In the genomic region with DNA sequence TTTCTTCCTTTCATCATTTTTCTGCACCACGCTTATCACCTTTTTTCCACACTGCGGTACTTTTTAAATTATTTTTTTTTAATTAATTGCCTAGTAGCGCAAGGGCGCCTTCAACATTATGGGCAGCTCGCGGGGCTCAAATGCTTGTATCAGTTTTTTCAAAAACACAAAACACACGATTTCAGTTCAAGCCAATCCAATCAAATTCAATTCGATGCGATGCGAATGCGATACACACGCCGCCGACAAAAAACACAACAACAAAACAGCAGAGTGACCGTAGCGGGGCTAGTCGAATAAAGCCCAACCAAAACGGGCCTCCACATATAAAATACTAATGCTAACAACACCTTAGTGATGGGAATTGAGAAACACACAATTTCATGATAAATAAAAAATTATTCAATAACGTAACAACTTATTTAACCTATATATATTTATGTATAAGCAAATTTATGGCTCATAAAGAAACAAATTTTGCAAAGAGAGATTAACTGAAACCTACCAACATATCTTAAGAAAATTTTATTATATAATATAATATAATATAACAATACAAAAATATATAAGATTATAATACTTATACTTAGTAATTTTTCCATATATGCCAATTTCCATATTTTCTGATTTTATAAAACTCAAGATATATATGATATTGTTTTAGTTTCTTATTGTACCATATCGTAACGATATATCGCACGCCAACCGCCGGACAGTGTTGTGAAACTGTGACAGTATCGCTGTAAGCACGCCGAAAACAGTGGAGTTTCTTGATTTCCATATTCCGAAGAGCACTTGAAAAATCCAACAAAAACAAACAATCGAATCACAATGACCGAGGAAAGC, we compare ENCODE assay signal across 1 fruit fly cellular context.
TF ChIP-seq lines count a peak whose summit lies in the region.

Gene CG32066 (minus strand): TSS at position 270 of the 846 bp plus-strand sequence.
Gene CG8003 (plus strand): TSS at position 732 of the 846 bp plus-strand sequence.

TF ChIP-seq in whole organism, embryonic, 481 proteins besides CTCF, POLR2A, EP300 and RAD21 (continued from another document and continues in another):
- peak; percentile 32; the same call in 1 of the 2 replicates for TF ChIP-seq CG3847 (GFP tag; IDR thresholded peaks at IDR 0.05; lab: Robert Waterston, UW)
- TF ChIP-seq CG4282 (GFP tag; optimal IDR thresholded peaks at IDR 0.05; lab: Kevin White, UChicago): no peak
- peak; percentile 39; the same call in 1 of the 3 replicates for TF ChIP-seq ase (GFP tag; IDR thresholded peaks at IDR 0.05; lab: Robert Waterston, UW)
- TF ChIP-seq CG7839 (tag; optimal IDR thresholded peaks at IDR 0.05; lab: Kevin White, UChicago): peak; percentile 39
- peak; percentile 70; the same call in 2 of the 3 replicates for TF ChIP-seq mld (GFP tag; IDR thresholded peaks at IDR 0.05; lab: Robert Waterston, UW; ENCODE audit: partially characterized antibody)
- no peak for TF ChIP-seq stc (GFP tag; IDR thresholded peaks at IDR 0.05; lab: Robert Waterston, UW)
- no peak for TF ChIP-seq CG15479 (GFP tag; optimal IDR thresholded peaks at IDR 0.05; lab: Kevin White, UChicago)
- no peak for TF ChIP-seq Six4 (GFP tag; optimal IDR thresholded peaks at IDR 0.05; lab: Kevin White, UChicago)
- TF ChIP-seq CG7786 (GFP tag; optimal IDR thresholded peaks at IDR 0.05; lab: Kevin White, UChicago): no peak
- TF ChIP-seq sens (GFP tag; lab: Kevin White, UChicago): peak; percentile 78
- peak; percentile 64 for TF ChIP-seq CG2712 (tag; optimal IDR thresholded peaks at IDR 0.05; lab: Kevin White, UChicago)
- TF ChIP-seq gcm2 (GFP tag; optimal IDR thresholded peaks at IDR 0.05; lab: Kevin White, UChicago): no peak
- no peak for TF ChIP-seq Gsc (GFP tag; IDR thresholded peaks at IDR 0.05; lab: Robert Waterston, UW)
- no peak for TF ChIP-seq CG12104 (GFP tag; optimal IDR thresholded peaks at IDR 0.05; lab: Kevin White, UChicago)
- no peak; the same call in 1 of the 2 replicates for TF ChIP-seq CG6272 (GFP tag; IDR thresholded peaks at IDR 0.05; lab: Robert Waterston, UW)
- TF ChIP-seq ham (GFP tag; IDR thresholded peaks at IDR 0.05; lab: Robert Waterston, UW): no peak
- 0 out of 2 replicates have a peak, but pooled peaks have one; percentile 15 for TF ChIP-seq HLH3B (GFP tag; IDR thresholded peaks at IDR 0.05; lab: Robert Waterston, UW)
- peak; percentile 1 for TF ChIP-seq wek (GFP tag; optimal IDR thresholded peaks at IDR 0.05; lab: Kevin White, UChicago)
- TF ChIP-seq CG10209 (GFP tag; optimal IDR thresholded peaks at IDR 0.05; lab: Kevin White, UChicago): peak; percentile 11
- TF ChIP-seq hb (GFP tag; IDR thresholded peaks at IDR 0.05; lab: Robert Waterston, UW; ENCODE audit: partially characterized antibody): no peak; the same call in 2 of the 3 replicates
- TF ChIP-seq Hr51 (GFP tag; optimal IDR thresholded peaks at IDR 0.05; lab: Kevin White, UChicago): peak in 1 of 2 experiments; percentile 53
- TF ChIP-seq CG11504 (tag; optimal IDR thresholded peaks at IDR 0.05; lab: Kevin White, UChicago): peak; percentile 50
- TF ChIP-seq CG13624 (GFP tag; optimal IDR thresholded peaks at IDR 0.05; lab: Kevin White, UChicago): no peak
- peak in 1 of 2 experiments; percentile 70 for TF ChIP-seq eve (GFP tag; optimal IDR thresholded peaks at IDR 0.05; lab: Kevin White, UChicago)
- peak; percentile 22 for TF ChIP-seq Dek (tag; optimal IDR thresholded peaks at IDR 0.05; lab: Kevin White, UChicago)
- TF ChIP-seq sens-2 (GFP tag; IDR thresholded peaks at IDR 0.05; lab: Robert Waterston, UW): no peak
- no peak for TF ChIP-seq crc (GFP tag; optimal IDR thresholded peaks at IDR 0.05; lab: Kevin White, UChicago)
- TF ChIP-seq tin (GFP tag; optimal IDR thresholded peaks at IDR 0.05; lab: Kevin White, UChicago): peak; percentile 5
- TF ChIP-seq CG1602 (GFP tag; optimal IDR thresholded peaks at IDR 0.05; lab: Kevin White, UChicago): peak; percentile 52
- TF ChIP-seq pfk (GFP tag; optimal IDR thresholded peaks at IDR 0.05; lab: Kevin White, UChicago): no peak
- no peak for TF ChIP-seq Fer2 (tag; optimal IDR thresholded peaks at IDR 0.05; lab: Kevin White, UChicago)
- TF ChIP-seq crp (GFP tag; optimal IDR thresholded peaks at IDR 0.05; lab: Kevin White, UChicago): no peak
- no peak for TF ChIP-seq twi (tag; optimal IDR thresholded peaks at IDR 0.05; lab: Kevin White, UChicago)
- TF ChIP-seq crol (GFP tag; IDR thresholded peaks at IDR 0.05; lab: Robert Waterston, UW): no peak
- TF ChIP-seq CG6254 (GFP tag; optimal IDR thresholded peaks at IDR 0.05; lab: Kevin White, UChicago): no peak
- TF ChIP-seq CG9609 (GFP tag; optimal IDR thresholded peaks at IDR 0.05; lab: Kevin White, UChicago): no peak
- TF ChIP-seq Ets97D (GFP tag; optimal IDR thresholded peaks at IDR 0.05; lab: Kevin White, UChicago): peak; percentile 5
- peak; percentile 30 for TF ChIP-seq CG18599 (GFP tag; optimal IDR thresholded peaks at IDR 0.05; lab: Kevin White, UChicago)
- TF ChIP-seq bowl (GFP tag; IDR thresholded peaks at IDR 0.05; lab: Robert Waterston, UW): peak; percentile 47; the same call in 1 of the 2 replicates
- peak; percentile 89 for TF ChIP-seq hbn (GFP tag; IDR thresholded peaks at IDR 0.05; lab: Robert Waterston, UW; ENCODE audit: partially characterized antibody)
- TF ChIP-seq Sry-δ (GFP tag; optimal IDR thresholded peaks at IDR 0.05; lab: Kevin White, UChicago): peak; percentile 57
- TF ChIP-seq Meics (GFP tag; optimal IDR thresholded peaks at IDR 0.05; lab: Kevin White, UChicago): peak; percentile 29
- TF ChIP-seq CkIIα-i1 (GFP tag; IDR thresholded peaks at IDR 0.05; lab: Robert Waterston, UW): no peak
- TF ChIP-seq kni (GFP tag; optimal IDR thresholded peaks at IDR 0.05; lab: Kevin White, UChicago): peak; percentile 10
- TF ChIP-seq CG7357 (GFP tag; IDR thresholded peaks at IDR 0.05; lab: Robert Waterston, UW): no peak
- TF ChIP-seq CG10366 (GFP tag; IDR thresholded peaks at IDR 0.05; lab: Robert Waterston, UW): no peak; the same call in 1 of the 2 replicates
- peak; percentile 68 for TF ChIP-seq Fer1 (GFP tag; optimal IDR thresholded peaks at IDR 0.05; lab: Kevin White, UChicago)
- TF ChIP-seq eyg (GFP tag; optimal IDR thresholded peaks at IDR 0.05; lab: Kevin White, UChicago): no peak
- TF ChIP-seq CG4820 (GFP tag; optimal IDR thresholded peaks at IDR 0.05; lab: Kevin White, UChicago): peak; percentile 56
- no peak for TF ChIP-seq Lhr (GFP tag; optimal IDR thresholded peaks at IDR 0.05; lab: Kevin White, UChicago)
- TF ChIP-seq lbe (GFP tag; optimal IDR thresholded peaks at IDR 0.05; lab: Kevin White, UChicago): peak; percentile 16
- no peak for TF ChIP-seq Hr78 (GFP tag; optimal IDR thresholded peaks at IDR 0.05; lab: Kevin White, UChicago)
- no peak for TF ChIP-seq Neu2 (GFP tag; optimal IDR thresholded peaks at IDR 0.05; lab: Kevin White, UChicago; ENCODE audit: borderline replicate concordance)
- TF ChIP-seq CrebB (tag; optimal IDR thresholded peaks at IDR 0.05; lab: Kevin White, UChicago): no peak
- TF ChIP-seq bigmax (GFP tag; optimal IDR thresholded peaks at IDR 0.05; lab: Kevin White, UChicago): no peak
- no peak for TF ChIP-seq hkb (optimal IDR thresholded peaks at IDR 0.05; lab: Kevin White, UChicago)
- TF ChIP-seq hkb (GFP tag; IDR thresholded peaks at IDR 0.05; lab: Robert Waterston, UW): 0 out of 2 replicates have a peak, but pooled peaks have one; percentile 35
- no peak for TF ChIP-seq Adf1 (GFP tag; IDR thresholded peaks at IDR 0.05; lab: Robert Waterston, UW)
- no peak for TF ChIP-seq Side (GFP tag; optimal IDR thresholded peaks at IDR 0.05; lab: Kevin White, UChicago)
- TF ChIP-seq zfh1 (GFP tag; IDR thresholded peaks at IDR 0.05; lab: Robert Waterston, UW): peak; percentile 51; the same call in 2 of the 3 replicates
- TF ChIP-seq sqz (GFP tag; optimal IDR thresholded peaks at IDR 0.05; lab: Kevin White, UChicago): peak; percentile 85
- no peak for TF ChIP-seq CG7928 (GFP tag; optimal IDR thresholded peaks at IDR 0.05; lab: Kevin White, UChicago)
- TF ChIP-seq CG3163 (GFP tag; optimal IDR thresholded peaks at IDR 0.05; lab: Kevin White, UChicago): no peak
- TF ChIP-seq seq (GFP tag; IDR thresholded peaks at IDR 0.05; lab: Robert Waterston, UW): no peak
- no peak for TF ChIP-seq chn (GFP tag; optimal IDR thresholded peaks at IDR 0.05; lab: Kevin White, UChicago)
- TF ChIP-seq HmgD (GFP tag; optimal IDR thresholded peaks at IDR 0.05; lab: Kevin White, UChicago): no peak
- peak; percentile 8 for TF ChIP-seq mirr (GFP tag; optimal IDR thresholded peaks at IDR 0.05; lab: Kevin White, UChicago)
- TF ChIP-seq Blimp-1 (GFP tag; optimal IDR thresholded peaks at IDR 0.05; lab: Kevin White, UChicago): no peak
- peak; percentile 25 for TF ChIP-seq phol (tag; optimal IDR thresholded peaks at IDR 0.05; lab: Kevin White, UChicago)
- TF ChIP-seq Scr (GFP tag; IDR thresholded peaks at IDR 0.05; lab: Robert Waterston, UW; ENCODE audit: partially characterized antibody): peak; percentile 91
- peak; percentile 77 for TF ChIP-seq CG12391 (tag; optimal IDR thresholded peaks at IDR 0.05; lab: Kevin White, UChicago)
- no peak for TF ChIP-seq ftz-f1 (GFP tag; optimal IDR thresholded peaks at IDR 0.05; lab: Kevin White, UChicago)
- peak; percentile 31; the same call in 1 of the 2 replicates for TF ChIP-seq CG14441 (GFP tag; IDR thresholded peaks at IDR 0.05; lab: Robert Waterston, UW)
- TF ChIP-seq CG30431 (GFP tag; optimal IDR thresholded peaks at IDR 0.05; lab: Kevin White, UChicago): no peak
- peak; percentile 57 for TF ChIP-seq CG15514 (GFP tag; optimal IDR thresholded peaks at IDR 0.05; lab: Kevin White, UChicago)
- TF ChIP-seq gsb-n (tag; optimal IDR thresholded peaks at IDR 0.05; lab: Kevin White, UChicago): peak; percentile 35
- TF ChIP-seq gro (GFP tag; optimal IDR thresholded peaks at IDR 0.05; lab: Kevin White, UChicago): peak; percentile 57
- TF ChIP-seq prd (optimal IDR thresholded peaks at IDR 0.05; lab: Kevin White, UChicago): no peak
- no peak; the same call in 2 of the 3 replicates for TF ChIP-seq prd (GFP tag; IDR thresholded peaks at IDR 0.05; lab: Robert Waterston, UW)
- TF ChIP-seq nerfin-1 (tag; optimal IDR thresholded peaks at IDR 0.05; lab: Kevin White, UChicago): peak; percentile 96
- peak; percentile 91 for TF ChIP-seq CG34224 (GFP tag; IDR thresholded peaks at IDR 0.05; lab: Robert Waterston, UW; ENCODE audit: partially characterized antibody)
- TF ChIP-seq CG17802 (tag; optimal IDR thresholded peaks at IDR 0.05; lab: Kevin White, UChicago): no peak
- TF ChIP-seq zfh2 (GFP tag; optimal IDR thresholded peaks at IDR 0.05; lab: Kevin White, UChicago): peak; percentile 27
- TF ChIP-seq grn (GFP tag; optimal IDR thresholded peaks at IDR 0.05; lab: Kevin White, UChicago): peak; percentile 53
- TF ChIP-seq D19B (GFP tag; optimal IDR thresholded peaks at IDR 0.05; lab: Kevin White, UChicago): no peak
- peak; percentile 52 for TF ChIP-seq CG14710 (tag; optimal IDR thresholded peaks at IDR 0.05; lab: Kevin White, UChicago)
- TF ChIP-seq dpn (GFP tag; optimal IDR thresholded peaks at IDR 0.05; lab: Kevin White, UChicago): peak in 1 of 2 experiments; percentile 6
- peak; percentile 66 for TF ChIP-seq CG17361 (GFP tag; IDR thresholded peaks at IDR 0.05; lab: Robert Waterston, UW)
- TF ChIP-seq CG13287 (GFP tag; IDR thresholded peaks at IDR 0.05; lab: Robert Waterston, UW; ENCODE audit: partially characterized antibody): peak; percentile 90
- peak; percentile 20 for TF ChIP-seq Fer3 (tag; optimal IDR thresholded peaks at IDR 0.05; lab: Kevin White, UChicago)
- no peak for TF ChIP-seq ab (GFP tag; optimal IDR thresholded peaks at IDR 0.05; lab: Kevin White, UChicago)
- TF ChIP-seq fd96Cb (tag; optimal IDR thresholded peaks at IDR 0.05; lab: Kevin White, UChicago): no peak
- peak; percentile 50 for TF ChIP-seq CG13424 (tag; optimal IDR thresholded peaks at IDR 0.05; lab: Kevin White, UChicago)
- TF ChIP-seq org-1 (GFP tag; optimal IDR thresholded peaks at IDR 0.05; lab: Kevin White, UChicago): no peak
- no peak for TF ChIP-seq E2f1 (GFP tag; IDR thresholded peaks at IDR 0.05; lab: Robert Waterston, UW)
- TF ChIP-seq bbx (GFP tag; IDR thresholded peaks at IDR 0.05; lab: Robert Waterston, UW; ENCODE audit: partially characterized antibody): peak; percentile 98
- no peak for TF ChIP-seq sim (GFP tag; IDR thresholded peaks at IDR 0.05; lab: Robert Waterston, UW)
- peak; percentile 8 for TF ChIP-seq cwo (GFP tag; optimal IDR thresholded peaks at IDR 0.05; lab: Kevin White, UChicago)
- peak; percentile 43 for TF ChIP-seq CG5180 (GFP tag; optimal IDR thresholded peaks at IDR 0.05; lab: Kevin White, UChicago)
- TF ChIP-seq gsb (GFP tag; IDR thresholded peaks at IDR 0.05; lab: Robert Waterston, UW): no peak
- TF ChIP-seq klu (GFP tag; IDR thresholded peaks at IDR 0.05; lab: Robert Waterston, UW): no peak
- TF ChIP-seq Med (GFP tag; lab: Kevin White, UChicago): peak; percentile 90
- no peak for TF ChIP-seq CG10565 (GFP tag; optimal IDR thresholded peaks at IDR 0.05; lab: Kevin White, UChicago)
- TF ChIP-seq NK7.1 (GFP tag; optimal IDR thresholded peaks at IDR 0.05; lab: Kevin White, UChicago): no peak
- TF ChIP-seq Asciz (GFP tag; optimal IDR thresholded peaks at IDR 0.05; lab: Kevin White, UChicago): peak; percentile 9
- no peak for TF ChIP-seq sisA (GFP tag; IDR thresholded peaks at IDR 0.05; lab: Robert Waterston, UW)
- TF ChIP-seq dm (GFP tag; optimal IDR thresholded peaks at IDR 0.05; lab: Kevin White, UChicago): peak; percentile 3
- TF ChIP-seq jumu (GFP tag; optimal IDR thresholded peaks at IDR 0.05; lab: Kevin White, UChicago): no peak
- no peak for TF ChIP-seq CG8944 (GFP tag; optimal IDR thresholded peaks at IDR 0.05; lab: Kevin White, UChicago)
- peak; percentile 97 for TF ChIP-seq Opbp (GFP tag; IDR thresholded peaks at IDR 0.05; lab: Robert Waterston, UW; ENCODE audit: partially characterized antibody)
- TF ChIP-seq tna (GFP tag; IDR thresholded peaks at IDR 0.05; lab: Robert Waterston, UW; ENCODE audit: partially characterized antibody): peak; percentile 86
- TF ChIP-seq en (GFP tag; optimal IDR thresholded peaks at IDR 0.05; lab: Kevin White, UChicago): no peak
- no peak for TF ChIP-seq zen (tag; optimal IDR thresholded peaks at IDR 0.05; lab: Kevin White, UChicago)
- TF ChIP-seq CG31224 (GFP tag; IDR thresholded peaks at IDR 0.05; lab: Robert Waterston, UW): no peak
- peak; percentile 9 for TF ChIP-seq nmo (GFP tag; optimal IDR thresholded peaks at IDR 0.05; lab: Kevin White, UChicago)
- no peak for TF ChIP-seq psq (GFP tag; optimal IDR thresholded peaks at IDR 0.05; lab: Kevin White, UChicago)
- peak; percentile 55 for TF ChIP-seq Rfx (GFP tag; IDR thresholded peaks at IDR 0.05; lab: Robert Waterston, UW)
- peak; percentile 41; the same call in 1 of the 2 replicates for TF ChIP-seq CG14014 (GFP tag; IDR thresholded peaks at IDR 0.05; lab: Robert Waterston, UW)
- no peak for TF ChIP-seq dmrt99B (tag; optimal IDR thresholded peaks at IDR 0.05; lab: Kevin White, UChicago)
- TF ChIP-seq CG9797 (GFP tag; optimal IDR thresholded peaks at IDR 0.05; lab: Kevin White, UChicago): peak; percentile 66
